Worm (Caenorhabditis elegans): ENCODE data around the gene fbxc-43.

fbxc-43 gene

DNA sequence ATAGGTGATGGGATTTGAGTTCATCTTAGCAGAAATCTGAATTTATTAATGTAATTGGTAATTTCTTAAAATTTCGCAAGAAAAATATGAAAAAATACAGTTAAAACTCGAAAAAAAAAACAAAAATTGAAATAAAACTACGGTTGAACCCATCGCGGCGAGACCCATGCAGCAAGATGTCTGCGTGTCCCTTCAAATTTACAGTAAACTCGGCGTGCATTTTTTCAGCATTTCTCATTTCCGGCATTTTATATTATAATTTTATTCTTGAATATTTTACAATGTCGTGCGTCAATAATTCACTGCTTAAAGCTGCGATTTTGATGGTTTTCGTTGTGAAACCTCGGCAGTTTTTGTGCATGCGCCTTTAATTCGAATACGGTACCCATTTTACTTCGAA is at the start of gene fbxc-43:
fbxc-43 (minus strand) TSS at position 38 of the 400 bp plus-strand sequence.
- TF ChIP-seq nhr-84 (tag; optimal IDR thresholded peaks at IDR 0.05) (no peak), unc-98 (GFP tag; IDR thresholded peaks at IDR 0.05) (no peak), fkh-4 (tag; optimal IDR thresholded peaks at IDR 0.05; ENCODE audit: borderline replicate concordance) (no peak), lsy-2 (tag; optimal IDR thresholded peaks at IDR 0.05) (no peak), swsn-7 (tag; optimal IDR thresholded peaks at IDR 0.05) (no peak), xbp-1 (tag; optimal IDR thresholded peaks at IDR 0.05) (no peak), egl-13 (tag; optimal IDR thresholded peaks at IDR 0.05) (no peak), aha-1 (tag; optimal IDR thresholded peaks at IDR 0.05) (no peak), lin-15B (tag; optimal IDR thresholded peaks at IDR 0.05) (no peak), blmp-1 (tag; optimal IDR thresholded peaks at IDR 0.05) (no peak), hlh-4 (tag; optimal IDR thresholded peaks at IDR 0.05) (no peak), nhr-76 (tag; optimal IDR thresholded peaks at IDR 0.05) (no peak), irx-1 (tag; optimal IDR thresholded peaks at IDR 0.05) (no peak), hlh-17 (GFP tag; optimal IDR thresholded peaks at IDR 0.05; ENCODE audit: borderline replicate concordance) (no peak)

DNA sequence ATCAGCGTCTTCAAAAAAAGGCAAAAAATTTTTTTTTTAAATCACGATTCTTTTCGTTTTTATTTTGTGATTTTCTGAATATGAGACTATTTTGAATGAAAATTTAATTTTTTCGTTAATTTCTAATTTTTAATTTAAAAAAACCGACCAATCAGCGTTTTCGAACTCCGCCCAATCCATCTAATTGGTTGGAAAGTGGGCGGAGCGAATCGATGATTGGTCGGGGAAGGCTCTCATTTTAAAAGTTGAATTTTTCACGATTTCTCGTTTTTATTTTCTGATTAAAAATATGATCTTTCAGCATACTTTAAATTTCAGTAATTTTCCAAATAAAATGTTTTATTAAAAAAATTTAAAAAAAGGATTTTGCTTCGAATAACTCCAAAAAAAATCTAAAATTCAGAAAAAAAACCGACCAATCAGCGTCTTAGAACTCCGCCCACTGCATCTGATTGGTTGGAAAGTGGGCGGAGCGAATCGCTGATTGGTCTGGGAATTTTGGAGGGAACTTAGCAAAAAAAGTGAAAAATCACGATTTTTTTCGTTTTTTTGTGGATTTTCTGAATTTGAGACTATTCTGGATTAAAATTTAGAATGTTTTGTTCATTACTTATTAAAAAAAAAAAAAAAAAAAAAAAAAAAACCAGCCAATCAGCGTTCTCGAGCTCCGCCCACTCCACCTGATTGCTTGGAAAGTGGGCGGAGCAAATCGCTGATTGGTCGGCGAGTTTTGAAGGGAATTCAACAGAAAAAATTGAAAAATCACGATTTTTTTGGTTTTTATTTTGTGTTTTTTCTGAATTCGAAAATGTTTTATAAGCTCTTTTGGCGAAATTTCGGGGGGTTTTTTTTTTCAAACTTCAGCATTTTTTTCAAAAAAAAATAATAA is 48.8 kb upstream of the fbxc-43 start:
- TF ChIP-seq pqm-1 (tag; optimal IDR thresholded peaks at IDR 0.05): no peak
- TF ChIP-seq zag-1 (tag; optimal IDR thresholded peaks at IDR 0.05): no peak
- no peak for TF ChIP-seq xbp-1 (tag; optimal IDR thresholded peaks at IDR 0.05)
- no peak for TF ChIP-seq pag-3 (tag; optimal IDR thresholded peaks at IDR 0.05; ENCODE audit: borderline replicate concordance, insufficient read depth)
- no peak for TF ChIP-seq snpc-4 (tag; optimal IDR thresholded peaks at IDR 0.05)
- TF ChIP-seq hpl-2 (GFP tag; optimal IDR thresholded peaks at IDR 0.05): no peak
- TF ChIP-seq aha-1 (tag; optimal IDR thresholded peaks at IDR 0.05): no peak
- no peak for TF ChIP-seq zip-4 (GFP tag; optimal IDR thresholded peaks at IDR 0.05)
- TF ChIP-seq dpl-1 (GFP tag; optimal IDR thresholded peaks at IDR 0.05): no peak

DNA sequence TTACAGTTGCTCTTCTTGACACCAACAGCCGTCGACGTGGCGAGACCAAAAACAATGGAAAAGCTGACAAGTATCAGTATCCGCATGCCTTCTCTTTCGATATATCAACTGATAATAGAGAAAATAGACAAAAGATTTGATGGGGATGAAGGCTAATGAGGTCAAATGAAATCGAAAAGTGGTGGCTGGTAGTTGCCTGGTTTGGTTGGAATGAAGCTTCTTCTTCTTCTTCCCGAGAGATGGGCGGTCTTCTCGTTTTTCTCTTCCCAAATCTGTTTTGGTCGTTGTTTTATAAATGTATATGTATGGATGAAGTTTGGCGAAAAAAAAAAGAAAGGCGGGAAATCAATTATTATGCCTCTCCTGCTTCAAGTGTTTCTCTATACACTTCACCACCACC is 45.9 kb upstream of the fbxc-43 start, which contains the start of gene C01F1.5:
C01F1.5 (minus strand) TSS at position 103 of the 400 bp plus-strand sequence.
- TF ChIP-seq unc-98 (GFP tag; IDR thresholded peaks at IDR 0.05) (no peak), blmp-1 (tag; optimal IDR thresholded peaks at IDR 0.05) (peak; percentile 75)

DNA sequence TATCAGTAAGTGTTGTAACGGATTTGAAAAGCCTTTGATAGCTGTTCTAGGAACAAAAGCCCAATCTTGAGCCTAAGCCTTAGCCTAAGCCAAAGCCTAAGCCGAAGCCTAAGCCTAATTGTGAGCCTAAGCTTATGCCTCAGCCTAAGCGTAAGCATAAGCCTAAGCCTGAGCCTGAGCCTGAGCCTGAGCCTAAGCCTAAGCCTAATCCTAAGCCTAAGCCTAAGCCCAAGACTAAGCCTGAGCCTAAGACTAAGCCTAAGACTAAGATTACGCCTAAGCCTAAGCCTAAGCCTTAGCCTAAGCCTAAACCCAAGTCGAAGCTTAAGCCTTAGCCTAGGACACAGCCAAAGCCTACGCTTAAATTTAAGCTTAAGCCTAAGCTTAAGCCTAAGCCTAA is 41.8 kb upstream of the fbxc-43 start:
- TF ChIP-seq nhr-76 (tag; optimal IDR thresholded peaks at IDR 0.05): no peak
- TF ChIP-seq ceh-82 (tag; optimal IDR thresholded peaks at IDR 0.05): no peak
- TF ChIP-seq zip-4 (GFP tag; optimal IDR thresholded peaks at IDR 0.05): no peak
- TF ChIP-seq efl-3 (GFP tag; optimal IDR thresholded peaks at IDR 0.05): no peak
- TF ChIP-seq aha-1 (tag; optimal IDR thresholded peaks at IDR 0.05): no peak
- no peak for TF ChIP-seq Y116A8C.19 (tag; optimal IDR thresholded peaks at IDR 0.05; ENCODE audit: borderline replicate concordance)
- no peak for TF ChIP-seq zag-1 (tag; optimal IDR thresholded peaks at IDR 0.05)

DNA sequence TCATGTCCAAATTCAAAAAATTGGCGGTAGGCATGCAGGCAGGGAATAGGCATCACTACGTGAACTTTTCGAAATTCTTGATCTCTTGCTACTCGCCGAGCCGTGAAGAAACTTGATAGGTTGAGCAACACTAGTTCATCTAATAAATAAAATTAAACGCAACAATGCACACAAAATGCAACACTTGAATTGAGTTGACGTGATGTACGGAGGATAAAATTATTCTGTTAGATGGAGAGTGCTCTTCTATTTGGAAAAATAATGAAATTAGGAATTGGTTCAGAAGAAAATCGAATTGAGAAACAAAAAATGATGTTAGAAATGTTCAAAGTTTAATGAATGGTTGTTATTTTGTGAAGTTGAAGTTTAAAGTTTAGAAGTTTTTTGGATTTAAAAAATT is 41.1 kb upstream of the fbxc-43 start:
- TF ChIP-seq Y116A8C.19 (tag; optimal IDR thresholded peaks at IDR 0.05; ENCODE audit: borderline replicate concordance): no peak
- no peak for TF ChIP-seq ceh-82 (tag; optimal IDR thresholded peaks at IDR 0.05)

DNA sequence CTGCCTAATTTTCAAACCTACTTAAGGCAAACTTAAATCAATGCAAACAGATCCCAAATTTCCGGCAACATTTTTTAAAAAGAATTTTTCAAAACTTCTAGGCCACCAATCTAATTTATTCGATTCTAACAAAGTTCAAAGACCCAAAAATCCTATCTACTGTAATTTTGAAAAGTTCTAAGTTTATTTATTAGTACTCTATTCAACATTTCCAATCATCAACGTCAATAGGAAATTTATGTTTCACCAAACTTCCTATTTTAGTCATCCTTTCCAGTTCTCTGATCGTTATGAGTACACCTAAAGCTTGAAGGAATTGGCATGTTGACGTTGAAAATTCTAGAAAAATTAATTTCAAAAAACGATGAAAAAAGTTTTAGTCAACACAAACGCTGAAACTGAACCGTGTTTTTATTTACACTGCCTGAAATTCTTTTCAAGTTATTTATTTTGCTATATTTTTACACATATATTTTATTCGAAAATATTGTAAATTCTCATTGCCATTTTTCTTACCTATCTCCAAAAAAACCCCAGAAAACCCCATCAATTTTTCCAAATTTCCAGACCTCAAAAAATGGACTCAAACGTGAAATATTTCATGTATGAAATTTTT is 39.9 kb upstream of the fbxc-43 start, which contains the start of gene npr-42:
npr-42 (plus strand) TSS at position 566 of the 616 bp plus-strand sequence.
- TF ChIP-seq tlp-1 (tag; optimal IDR thresholded peaks at IDR 0.05): no peak
- TF ChIP-seq irx-1 (tag; optimal IDR thresholded peaks at IDR 0.05): no peak
- no peak for TF ChIP-seq nhr-76 (tag; optimal IDR thresholded peaks at IDR 0.05)
- no peak for TF ChIP-seq nhr-47 (tag; optimal IDR thresholded peaks at IDR 0.05)
- no peak for TF ChIP-seq ceh-90 (tag; optimal IDR thresholded peaks at IDR 0.05)
- no peak for TF ChIP-seq unc-86 (tag; optimal IDR thresholded peaks at IDR 0.05)
- no peak for TF ChIP-seq nhr-11 (tag; optimal IDR thresholded peaks at IDR 0.05)
- no peak for TF ChIP-seq jun-1 (tag; optimal IDR thresholded peaks at IDR 0.05)
- TF ChIP-seq nhr-237 (tag; optimal IDR thresholded peaks at IDR 0.05): no peak
- TF ChIP-seq unc-130 (tag; optimal IDR thresholded peaks at IDR 0.05): no peak
- TF ChIP-seq nhr-90 (tag; optimal IDR thresholded peaks at IDR 0.05; ENCODE audit: poor library complexity): no peak
- TF ChIP-seq alr-1 (tag; optimal IDR thresholded peaks at IDR 0.05; ENCODE audit: borderline replicate concordance): no peak
- no peak for TF ChIP-seq fkh-8 (tag; optimal IDR thresholded peaks at IDR 0.05)

Data from whole organism, L1 larva.